Worm (Caenorhabditis elegans) whole organism, L1 larva: Measurements from ENCODE around the gene spe-39.

Experiments used
- C04F5.9 ChIP-seq: sonication (generic microtip); optimal IDR thresholded peaks from 2 replicates; lab custom pipeline; 2016; ENCODE audit warnings: missing genetic modification characterization, missing compliant biosample characterization
- ceh-63 ChIP-seq: fragments of 200-800 bp; sonication (Bioruptor generic); optimal IDR thresholded peaks from 2 replicates; lab custom pipeline; 2018; ENCODE audit warnings: mild to moderate bottlenecking, missing genetic modification characterization, missing compliant biosample characterization
- ces-1 ChIP-seq: fragments of 150-350 bp; optimal IDR thresholded peaks from 2 replicates; lab custom pipeline; 2014; ENCODE audit warnings: missing biosample characterization, missing genetic modification reagents, missing genetic modification characterization
- dpl-1 ChIP-seq, 3 experiments: fragments of 150-350 bp in 2 of 3; sonication (generic microtip) in 1 of 3; optimal IDR thresholded peaks; 2 replicates each; lab custom pipeline; 2014 to 2017; ENCODE audit warnings: missing biosample characterization in 3 of 3, missing genetic modification characterization in 3 of 3, missing genetic modification reagents in 3 of 3
- efl-1 ChIP-seq, 4 experiments: fragments of 150-350 bp; optimal IDR thresholded peaks in 3 of 4; peaks in 1 of 4; 1 replicate in 1 of 4; 2 replicates in 3 of 4; lab custom pipeline; 2014; ENCODE audit warnings: missing biosample characterization in 2 of 4, missing genetic modification characterization in 2 of 4, missing genetic modification reagents in 2 of 4
- elt-2 ChIP-seq: sonication (generic microtip); optimal IDR thresholded peaks from 2 replicates; lab custom pipeline; 2016; ENCODE audit warnings: missing genetic modification characterization, mild to moderate bottlenecking, inconsistent platforms, missing compliant biosample characterization, missing genetic modification reagents
- fkh-8 ChIP-seq: sonication (generic microtip); optimal IDR thresholded peaks from 2 replicates; lab custom pipeline; 2016; ENCODE audit warnings: mild to moderate bottlenecking, missing genetic modification characterization, missing compliant biosample characterization
- grh-1 ChIP-seq: fragments of 200-800 bp; sonication (Bioruptor generic); IDR thresholded peaks from 2 replicates; pipeline ENCODE4 v1.3.6; 2022; ENCODE audit warnings: missing genetic modification reagents, missing genetic modification characterization, missing compliant biosample characterization
- hlh-4 ChIP-seq: sonication (generic microtip); optimal IDR thresholded peaks from 2 replicates; lab custom pipeline; 2016; ENCODE audit warnings: mild to moderate bottlenecking, missing genetic modification characterization, missing compliant biosample characterization
- hpl-2 ChIP-seq: fragments of 150-350 bp; optimal IDR thresholded peaks from 2 replicates; lab custom pipeline; 2014; ENCODE audit warnings: missing biosample characterization, missing genetic modification reagents, missing genetic modification characterization
- isw-1 ChIP-seq: fragments of 200-800 bp; sonication (Bioruptor generic); IDR thresholded peaks from 2 replicates; pipeline ENCODE4 v1.3.6; 2022; ENCODE audit warnings: missing genetic modification characterization, missing compliant biosample characterization
- lin-15B ChIP-seq: fragments of 150-350 bp; sonication (generic microtip); optimal IDR thresholded peaks from 3 replicates; lab custom pipeline; 2014; ENCODE audit warnings: missing biosample characterization, missing genetic modification characterization
- lin-35 ChIP-seq, 2 experiments: fragments of 150-350 bp; optimal IDR thresholded peaks; 2 replicates each; lab custom pipeline; 2014; ENCODE audit warnings: missing biosample characterization in 2 of 2, missing genetic modification characterization in 2 of 2, missing genetic modification reagents in 2 of 2
- lsy-2 ChIP-seq, 2 experiments: fragments of 150-350 bp; optimal IDR thresholded peaks; 2 replicates each; lab custom pipeline; 2014; ENCODE audit warnings: missing biosample characterization in 2 of 2, missing genetic modification characterization in 2 of 2
- mef-2 ChIP-seq: fragments of 150-350 bp; optimal IDR thresholded peaks from 2 replicates; lab custom pipeline; 2014; ENCODE audit warnings: missing biosample characterization, missing genetic modification characterization
- mep-1 ChIP-seq: fragments of 150-350 bp; optimal IDR thresholded peaks from 2 replicates; lab custom pipeline; 2014; ENCODE audit warnings: missing biosample characterization, missing genetic modification characterization
- nhr-11 ChIP-seq: fragments of 150-350 bp; optimal IDR thresholded peaks from 2 replicates; lab custom pipeline; 2014; ENCODE audit warnings: missing biosample characterization, missing genetic modification characterization
- nhr-19 ChIP-seq: fragments of 200-800 bp; sonication (Bioruptor generic); conservative IDR thresholded peaks from 2 replicates; pipeline ENCODE4 v1.3.6; 2022; ENCODE audit warnings: missing genetic modification characterization, missing compliant biosample characterization
- nhr-20 ChIP-seq: sonication (generic microtip); optimal IDR thresholded peaks from 2 replicates; lab custom pipeline; 2016; ENCODE audit warnings: mild to moderate bottlenecking, missing genetic modification characterization, missing compliant biosample characterization
- nhr-237 ChIP-seq: fragments of 150-350 bp; optimal IDR thresholded peaks from 2 replicates; lab custom pipeline; 2014; ENCODE audit warnings: missing biosample characterization, missing genetic modification characterization
- nhr-71 ChIP-seq: sonication (generic microtip); optimal IDR thresholded peaks from 2 replicates; lab custom pipeline; 2016; ENCODE audit warnings: mild to moderate bottlenecking, missing genetic modification characterization, moderate library complexity, missing compliant biosample characterization
- nhr-76 ChIP-seq: sonication (generic microtip); optimal IDR thresholded peaks from 2 replicates; lab custom pipeline; 2017; ENCODE audit warnings: missing biosample characterization, missing genetic modification characterization
- nhr-90 ChIP-seq: sonication (generic microtip); optimal IDR thresholded peaks from 2 replicates; lab custom pipeline; 2016; ENCODE audit warnings: mild to moderate bottlenecking, missing genetic modification characterization, missing compliant biosample characterization; ENCODE audit not compliant: poor library complexity
- pag-3 ChIP-seq: sonication (generic microtip); optimal IDR thresholded peaks from 2 replicates; lab custom pipeline; 2017; ENCODE audit warnings: missing genetic modification characterization, mild to moderate bottlenecking, missing compliant biosample characterization, antibody characterized with exemption, borderline replicate concordance; ENCODE audit not compliant: insufficient read depth
- pqm-1 ChIP-seq: sonication (generic microtip); optimal IDR thresholded peaks from 3 replicates; lab custom pipeline; 2017; ENCODE audit warnings: missing biosample characterization, missing genetic modification characterization
- rnt-1 ChIP-seq: sonication (generic microtip); optimal IDR thresholded peaks from 2 replicates; lab custom pipeline; 2016; ENCODE audit warnings: mild to moderate bottlenecking, missing genetic modification characterization, moderate library complexity, missing compliant biosample characterization
- sptf-1 ChIP-seq: fragments of 150-350 bp; optimal IDR thresholded peaks from 2 replicates; lab custom pipeline; 2014; ENCODE audit warnings: missing biosample characterization, missing genetic modification characterization
- sup-37 ChIP-seq: fragments of 200-800 bp; sonication (Bioruptor generic); optimal IDR thresholded peaks from 2 replicates; lab custom pipeline; 2018; ENCODE audit warnings: mild to moderate bottlenecking, missing genetic modification characterization, missing compliant biosample characterization
- swsn-7 ChIP-seq: sonication (generic microtip); optimal IDR thresholded peaks from 2 replicates; lab custom pipeline; 2016; ENCODE audit warnings: missing genetic modification characterization, missing compliant biosample characterization
- tlp-1 ChIP-seq: fragments of 150-350 bp; optimal IDR thresholded peaks from 2 replicates; lab custom pipeline; 2014; ENCODE audit warnings: missing biosample characterization, missing genetic modification characterization
- unc-130 ChIP-seq: fragments of 150-350 bp; optimal IDR thresholded peaks from 2 replicates; lab custom pipeline; 2017; ENCODE audit warnings: missing biosample characterization, missing genetic modification characterization, inconsistent platforms
- unc-98 ChIP-seq: fragments of 200-800 bp; sonication (Bioruptor generic); IDR thresholded peaks from 2 replicates; pipeline ENCODE4 v1.3.6; 2022; ENCODE audit warnings: missing genetic modification characterization, missing compliant biosample characterization

spe-39 gene

ce11 chrV:6810091-6810490, 24.8 kb downstream of the spe-39 start:
- TF ChIP-seq elt-2 (tag; lab: Kevin White, UChicago) (peak; percentile 32), unc-98 (GFP tag; lab: Robert Waterston, UW) (no peak)

ce11 chrV:6811863-6812262, 26.6 kb downstream of the spe-39 start:
- no peak for TF ChIP-seq ceh-63 (GFP tag; lab: Kevin White, UChicago)
- no peak for TF ChIP-seq mef-2 (tag; lab: Kevin White, UChicago)
- TF ChIP-seq tlp-1 (tag; lab: Kevin White, UChicago), result peak; percentile 50
- no peak for TF ChIP-seq nhr-11
- TF ChIP-seq C04F5.9 (tag; lab: Kevin White, UChicago), result no peak
- no peak for TF ChIP-seq hpl-2 (GFP tag; lab: Kevin White, UChicago)
- peak; percentile 77 for TF ChIP-seq elt-2 (tag; lab: Kevin White, UChicago)
- no peak for TF ChIP-seq lsy-2 (tag; optimal IDR thresholded peaks at IDR 0.05; lab: Kevin White, UChicago)

DNA sequence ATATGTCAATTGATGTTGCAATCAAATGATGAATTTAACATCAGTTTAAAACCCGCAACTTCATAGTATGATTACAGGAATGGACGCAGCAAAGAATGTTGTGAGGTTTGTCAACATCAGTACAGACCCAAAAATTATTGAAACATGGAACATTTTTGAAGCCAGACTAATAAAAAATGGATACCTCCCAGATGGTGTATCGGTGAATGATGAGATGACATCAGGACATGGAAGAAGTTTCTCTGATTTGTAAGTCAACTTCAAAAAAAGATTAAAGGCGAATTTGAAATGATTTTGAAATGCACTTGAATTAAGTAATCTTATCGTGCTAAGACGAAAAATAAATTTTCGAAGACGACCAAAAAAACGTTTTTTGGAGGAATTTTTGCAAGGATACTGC, 28.6 kb downstream of the spe-39 start:
- TF ChIP-seq dpl-1 (GFP tag; optimal IDR thresholded peaks at IDR 0.05; lab: Kevin White, UChicago) (no peak), efl-1 (optimal IDR thresholded peaks at IDR 0.05; lab: Kevin White, UChicago) (no peak), efl-1 (GFP tag; optimal IDR thresholded peaks at IDR 0.05 in 1 of 2; lab: Kevin White, UChicago) (peak in 1 of 2 experiments; percentile 77)
- TF ChIP-seq, all 84 proteins: peak for 1

ce11 chrV:6817184-6817583, 31.9 kb downstream of the spe-39 start, which contains the start of gene dmsr-14:
dmsr-14 (minus strand) TSS chrV:6817284.
- no peak for TF ChIP-seq nhr-90 (tag; lab: Kevin White, UChicago)
- no peak for TF ChIP-seq lsy-2 (tag; optimal IDR thresholded peaks at IDR 0.05; lab: Kevin White, UChicago)
- TF ChIP-seq hlh-4 (tag; lab: Kevin White, UChicago), result peak; percentile 7
- TF ChIP-seq unc-130 (tag; lab: Kevin White, UChicago), result no peak
- no peak for TF ChIP-seq sptf-1
- peak; percentile 48 for TF ChIP-seq fkh-8 (tag; lab: Kevin White, UChicago)
- no peak for TF ChIP-seq swsn-7 (tag; lab: Kevin White, UChicago)
- no peak for TF ChIP-seq nhr-76 (tag; lab: Kevin White, UChicago)
- TF ChIP-seq, all 84 proteins: peak for 2

DNA sequence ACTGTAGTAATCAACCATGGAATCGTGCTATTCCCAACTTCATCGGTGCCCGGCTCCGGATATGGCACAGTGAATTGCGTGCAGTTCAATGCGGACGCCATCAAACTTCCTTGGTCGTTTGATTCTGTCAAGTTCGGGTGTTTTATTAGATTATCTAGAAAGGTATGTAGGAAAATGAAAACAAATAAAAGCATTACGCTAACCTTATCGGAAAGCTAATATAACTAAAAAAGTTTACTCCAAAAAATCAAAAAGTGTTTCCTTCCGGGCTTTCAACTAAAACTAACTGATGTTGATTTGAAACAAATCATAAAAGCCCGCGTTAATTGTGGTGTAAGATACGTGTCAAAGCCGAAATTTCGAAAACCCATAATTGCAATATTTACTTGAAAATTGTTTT, 34.6 kb downstream of the spe-39 start, which contains the start of gene dmsr-13:
dmsr-13 (minus strand) TSS at position 101 of the 400 bp plus-strand sequence.
- TF ChIP-seq pag-3 (tag; lab: Kevin White, UChicago), result no peak
- no peak for TF ChIP-seq mef-2 (tag; lab: Kevin White, UChicago)
- no peak for TF ChIP-seq nhr-237 (tag; lab: Kevin White, UChicago)

DNA sequence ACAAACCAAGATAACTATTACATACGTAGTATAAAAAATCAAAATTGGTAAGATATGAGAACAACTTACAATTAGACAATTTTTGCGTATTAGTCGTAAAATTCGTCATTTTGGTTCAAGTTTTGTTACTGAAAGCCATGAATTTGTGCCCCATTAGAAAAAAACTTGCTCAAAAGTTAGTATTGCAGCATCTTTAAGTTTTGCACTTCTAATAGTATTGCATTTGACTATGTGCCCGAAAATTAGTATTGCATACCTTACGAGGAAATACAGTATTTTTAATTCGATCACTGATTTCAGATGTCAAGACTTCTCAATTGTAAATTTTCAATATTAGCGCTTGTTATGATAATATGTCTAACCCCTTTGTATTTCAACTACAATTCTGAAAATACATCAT, 36.3 kb downstream of the spe-39 start, which contains the start of gene T15B7.8:
T15B7.8 (plus strand) TSS at position 301 of the 400 bp plus-strand sequence.
- TF ChIP-seq pag-3 (tag; lab: Kevin White, UChicago) (no peak), isw-1 (GFP tag; lab: Robert Waterston, UW) (no peak)
- TF ChIP-seq, all 84 proteins: peak for 0

ce11 chrV:6823432-6823831, 38.2 kb downstream of the spe-39 start:
- TF ChIP-seq mep-1 (tag; lab: Kevin White, UChicago), result no peak
- no peak for TF ChIP-seq rnt-1
- no peak for TF ChIP-seq nhr-19 (GFP tag; lab: Robert Waterston, UW)
- TF ChIP-seq lin-35 (GFP tag; optimal IDR thresholded peaks at IDR 0.05; lab: Kevin White, UChicago), result peak in 1 of 2 experiments; percentile 10
- peak; percentile 89 for TF ChIP-seq elt-2 (tag; lab: Kevin White, UChicago)
- TF ChIP-seq nhr-71, result no peak
- TF ChIP-seq pqm-1 (tag; lab: Kevin White, UChicago), result no peak
- TF ChIP-seq hpl-2 (GFP tag; lab: Kevin White, UChicago), result no peak
- TF ChIP-seq ces-1 (GFP tag; lab: Kevin White, UChicago), result no peak
- no peak for TF ChIP-seq grh-1
- TF ChIP-seq nhr-20 (tag; lab: Kevin White, UChicago), result peak; percentile 6
- TF ChIP-seq swsn-7 (tag; lab: Kevin White, UChicago), result no peak
- TF ChIP-seq lin-15B, result no peak
- no peak for TF ChIP-seq sup-37 (GFP tag; lab: Kevin White, UChicago)
